Worm (Caenorhabditis elegans): ENCODE measurements around the gene nhr-141.

ce11 chrV:7437538-7437937 is 6.9 kb upstream of the nhr-141 start, which contains the start of gene F25E5.9:
- TF ChIP-seq fkh-10 (GFP tag; optimal IDR thresholded peaks at IDR 0.05), result peak; percentile 38
- TF ChIP-seq ztf-4 (tag; optimal IDR thresholded peaks at IDR 0.05), result no peak
- TF ChIP-seq pag-3 (tag; optimal IDR thresholded peaks at IDR 0.05; ENCODE audit: borderline replicate concordance, insufficient read depth), result no peak
- TF ChIP-seq zag-1 (tag; optimal IDR thresholded peaks at IDR 0.05), result no peak
- no peak for TF ChIP-seq snpc-4 (tag; optimal IDR thresholded peaks at IDR 0.05)
- no peak for TF ChIP-seq sup-37 (GFP tag; optimal IDR thresholded peaks at IDR 0.05)
- TF ChIP-seq aly-2 (tag; optimal IDR thresholded peaks at IDR 0.05), result no peak
- TF ChIP-seq hpl-2 (GFP tag; optimal IDR thresholded peaks at IDR 0.05), result no peak
- no peak for TF ChIP-seq nhr-90 (tag; optimal IDR thresholded peaks at IDR 0.05; ENCODE audit: poor library complexity)
- no peak for TF ChIP-seq unc-130 (tag; optimal IDR thresholded peaks at IDR 0.05)
- TF ChIP-seq lsy-2 (tag; optimal IDR thresholded peaks at IDR 0.05), result peak in 1 of 2 experiments; percentile 27
- no peak for TF ChIP-seq nhr-76 (tag; optimal IDR thresholded peaks at IDR 0.05)
- TF ChIP-seq lin-13 (GFP tag; optimal IDR thresholded peaks at IDR 0.05), result no peak

All from whole organism, L1 larva.